Worm (Caenorhabditis elegans): ENCODE measurements around the gene smi-1.
A peak's percentile ranks its signal among the peaks of the same experiment; 100 is the strongest.

The smi-1 gene

DNA sequence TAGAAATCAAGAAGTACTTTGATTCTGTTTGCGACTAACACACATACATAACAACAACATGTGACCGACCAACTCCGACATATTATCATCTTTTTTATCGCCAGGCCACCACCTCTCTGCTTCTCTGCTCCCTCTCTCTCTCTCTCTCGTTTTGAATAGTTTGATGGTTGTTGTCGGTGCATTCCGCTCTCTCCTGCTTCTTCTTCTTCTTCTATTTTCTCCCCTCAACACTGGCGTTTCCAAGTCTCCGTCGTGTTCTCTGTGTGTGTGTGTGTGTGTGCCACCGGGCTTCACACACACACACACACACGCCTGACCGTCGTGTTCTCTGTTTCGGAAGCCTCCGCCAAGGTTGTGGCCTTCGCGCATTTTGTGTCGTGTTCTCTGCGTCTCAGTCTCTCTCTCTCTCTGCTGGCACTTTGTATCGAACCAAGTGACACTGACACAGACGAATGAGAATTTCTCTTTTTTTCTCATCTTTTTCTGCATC lies 46.9 kb downstream of the smi-1 start (continued):
- TF ChIP-seq zim-3 (tag; optimal IDR thresholded peaks at IDR 0.05) (no peak), B0019.2 (GFP tag; conservative IDR thresholded peaks at IDR 0.05) (no peak), akir-1 (GFP tag; optimal IDR thresholded peaks at IDR 0.05) (no peak), F23B12.7 (tag; optimal IDR thresholded peaks at IDR 0.05; ENCODE audit: insufficient read depth) (no peak), tlf-1 (GFP tag; optimal IDR thresholded peaks at IDR 0.05) (peak; percentile 91), Y95B8A.8 (GFP tag; IDR thresholded peaks at IDR 0.05) (no peak), nhr-120 (GFP tag; IDR thresholded peaks at IDR 0.05) (no peak), aptf-2 (GFP tag; conservative IDR thresholded peaks at IDR 0.05) (no peak), attf-6 (GFP tag; IDR thresholded peaks at IDR 0.05) (no peak), F22D6.2 (tag; optimal IDR thresholded peaks at IDR 0.05) (peak; percentile 97), efl-1 (GFP tag; optimal IDR thresholded peaks at IDR 0.05) (no peak), nfyb-1 (GFP tag; IDR thresholded peaks at IDR 0.05) (peak; percentile 94), chd-7 (tag; optimal IDR thresholded peaks at IDR 0.05) (peak; percentile 98), Y56A3A.18 (GFP tag; IDR thresholded peaks at IDR 0.05) (no peak), F39B2.1 (GFP tag; IDR thresholded peaks at IDR 0.05) (no peak), hsf-1 (GFP tag; IDR thresholded peaks at IDR 0.05) (no peak), hlh-12 (tag; optimal IDR thresholded peaks at IDR 0.05) (no peak), C17E4.6 (GFP tag; IDR thresholded peaks at IDR 0.05) (no peak), K12H6.12 (tag; optimal IDR thresholded peaks at IDR 0.05) (peak; percentile 93), xnd-1 (tag; optimal IDR thresholded peaks at IDR 0.05) (no peak), madf-3 (GFP tag; IDR thresholded peaks at IDR 0.05) (no peak), ZK185.1 (tag; optimal IDR thresholded peaks at IDR 0.05; ENCODE audit: poor library complexity, severe bottlenecking) (peak; percentile 68), egl-18 (GFP tag; IDR thresholded peaks at IDR 0.05) (no peak), bed-2 (GFP tag; IDR thresholded peaks at IDR 0.05) (no peak), hrde-1 (tag; optimal IDR thresholded peaks at IDR 0.05; ENCODE audit: borderline replicate concordance) (no peak), hlh-26 (GFP tag; conservative IDR thresholded peaks at IDR 0.05) (no peak), ama-1 (optimal IDR thresholded peaks at IDR 0.05) (no peak), ama-1 (GFP tag; optimal IDR thresholded peaks at IDR 0.05) (no peak), madf-10 (tag; optimal IDR thresholded peaks at IDR 0.05) (peak; percentile 94), let-607 (tag; optimal IDR thresholded peaks at IDR 0.05) (peak; percentile 69 to 89), gei-17 (GFP tag; optimal IDR thresholded peaks at IDR 0.05) (peak; percentile 84), bed-1 (GFP tag; IDR thresholded peaks at IDR 0.05) (no peak), B0261.1 (tag; optimal IDR thresholded peaks at IDR 0.05) (no peak), mel-28 (tag; optimal IDR thresholded peaks at IDR 0.05; ENCODE audit: borderline replicate concordance) (no peak), pha-4 (tag; optimal IDR thresholded peaks at IDR 0.05) (peak; percentile 88), lag-1 (GFP tag; IDR thresholded peaks at IDR 0.05) (peak; percentile 80; the same call in 1 of the 2 replicates), mcd-1 (GFP tag; IDR thresholded peaks at IDR 0.05) (peak; percentile 82), F37B4.10 (GFP tag; IDR thresholded peaks at IDR 0.05) (0 out of 2 replicates have a peak, but pooled peaks have one; percentile 76), tbp1 (GFP tag; optimal IDR thresholded peaks at IDR 0.05) (peak; percentile 62), sdz-38 (tag; optimal IDR thresholded peaks at IDR 0.05) (no peak)

ce11 chrIII:1925786-1926185 lies 47.6 kb downstream of the smi-1 start:
- TF ChIP-seq madf-10 (tag; optimal IDR thresholded peaks at IDR 0.05) (no peak), somi-1 (GFP tag; optimal IDR thresholded peaks at IDR 0.05) (no peak), nhr-179 (tag; optimal IDR thresholded peaks at IDR 0.05) (no peak), rec-8 (tag; optimal IDR thresholded peaks at IDR 0.05) (no peak), dox-1 (GFP tag; IDR thresholded peaks at IDR 0.05) (no peak), ceh-27 (GFP tag; optimal IDR thresholded peaks at IDR 0.05) (no peak)
